Worm (Caenorhabditis elegans) whole organism, L2 larva: Measurements from ENCODE around the gene Y41G9A.10.
A peak's percentile ranks its signal among the peaks of the same experiment; 100 is the strongest.

ENCODE experiments used
- C34F6.9 ChIP-seq: fragments of 150-350 bp; optimal IDR thresholded peaks from 2 replicates; lab custom pipeline; 2014; ENCODE audit warnings: missing biosample characterization, missing genetic modification characterization
- F13H6.1 ChIP-seq: sonication (generic microtip); optimal IDR thresholded peaks from 2 replicates; lab custom pipeline; 2016; ENCODE audit warnings: missing genetic modification characterization, missing compliant biosample characterization
- R02D3.7 ChIP-seq: fragments of 150-350 bp; optimal IDR thresholded peaks from 2 replicates; lab custom pipeline; 2014; ENCODE audit warnings: missing biosample characterization, missing genetic modification characterization
- ZK546.5 ChIP-seq: sonication (generic microtip); optimal IDR thresholded peaks from 2 replicates; lab custom pipeline; 2017; ENCODE audit warnings: missing biosample characterization, missing genetic modification characterization
- alr-1 ChIP-seq: fragments of 150-350 bp; optimal IDR thresholded peaks from 2 replicates; lab custom pipeline; 2014; ENCODE audit warnings: missing biosample characterization, missing genetic modification characterization
- aly-2 ChIP-seq: fragments of 150-350 bp; optimal IDR thresholded peaks from 2 replicates; lab custom pipeline; 2014; ENCODE audit warnings: missing biosample characterization, missing genetic modification characterization
- ama-1 ChIP-seq: fragments of 150-350 bp; optimal IDR thresholded peaks from 2 replicates; lab custom pipeline; 2018; ENCODE audit warnings: inconsistent platforms
- blmp-1 ChIP-seq: sonication (generic microtip); optimal IDR thresholded peaks from 2 replicates; lab custom pipeline; 2017; ENCODE audit warnings: missing genetic modification characterization, mild to moderate bottlenecking, missing compliant biosample characterization, antibody characterized with exemption, moderate library complexity; ENCODE audit not compliant: insufficient read depth
- ceh-16 ChIP-seq: fragments of 150-350 bp; optimal IDR thresholded peaks from 2 replicates; lab custom pipeline; 2014; ENCODE audit warnings: missing biosample characterization, missing genetic modification characterization
- ceh-82 ChIP-seq: fragments of 150-350 bp; optimal IDR thresholded peaks from 2 replicates; lab custom pipeline; 2014; ENCODE audit warnings: missing biosample characterization, missing genetic modification characterization
- crh-2 ChIP-seq: sonication (generic microtip); optimal IDR thresholded peaks from 2 replicates; lab custom pipeline; 2017; ENCODE audit warnings: missing biosample characterization, missing genetic modification characterization
- dmd-4 ChIP-seq: sonication (generic microtip); optimal IDR thresholded peaks from 2 replicates; lab custom pipeline; 2017; ENCODE audit warnings: missing biosample characterization, missing genetic modification characterization
- elt-1 ChIP-seq: fragments of 150-350 bp; optimal IDR thresholded peaks from 2 replicates; lab custom pipeline; 2014; ENCODE audit warnings: missing biosample characterization, missing genetic modification characterization
- fos-1 ChIP-seq: fragments of 150-350 bp; optimal IDR thresholded peaks from 2 replicates; lab custom pipeline; 2014; ENCODE audit warnings: missing biosample characterization, missing genetic modification characterization
- gmeb-1 ChIP-seq: fragments of 150-350 bp; optimal IDR thresholded peaks from 2 replicates; lab custom pipeline; 2014; ENCODE audit warnings: missing biosample characterization, missing genetic modification characterization
- lin-13 ChIP-seq: fragments of 150-350 bp; optimal IDR thresholded peaks from 2 replicates; lab custom pipeline; 2014; ENCODE audit warnings: missing biosample characterization, missing genetic modification reagents, missing genetic modification characterization
- lin-39 ChIP-seq: fragments of 150-350 bp; optimal IDR thresholded peaks from 2 replicates; lab custom pipeline; 2014; ENCODE audit warnings: missing biosample characterization, missing genetic modification reagents, missing genetic modification characterization
- lsy-2 ChIP-seq, 2 experiments: fragments of 150-350 bp in 1 of 2; sonication (generic microtip) in 1 of 2; optimal IDR thresholded peaks; 2 replicates each; lab custom pipeline; 2014 to 2017; ENCODE audit warnings: missing biosample characterization in 2 of 2, missing genetic modification characterization in 2 of 2
- mdl-1 ChIP-seq, 2 experiments: fragments of 150-350 bp in 1 of 2; sonication (generic microtip) in 1 of 2; optimal IDR thresholded peaks; 2 replicates each; lab custom pipeline; 2017; ENCODE audit warnings: missing biosample characterization in 2 of 2, missing genetic modification characterization in 2 of 2
- nhr-12 ChIP-seq: fragments of 150-350 bp; optimal IDR thresholded peaks from 2 replicates; lab custom pipeline; 2014; ENCODE audit warnings: missing biosample characterization, missing genetic modification characterization
- nhr-129 ChIP-seq: fragments of 150-350 bp; optimal IDR thresholded peaks from 2 replicates; lab custom pipeline; 2014; ENCODE audit warnings: missing biosample characterization, missing genetic modification characterization
- nhr-21 ChIP-seq: fragments of 150-350 bp; optimal IDR thresholded peaks from 2 replicates; lab custom pipeline; 2014; ENCODE audit warnings: missing biosample characterization, missing genetic modification characterization
- nhr-23 ChIP-seq: fragments of 150-350 bp; optimal IDR thresholded peaks from 2 replicates; lab custom pipeline; 2014; ENCODE audit warnings: missing biosample characterization, missing genetic modification reagents, missing genetic modification characterization
- nhr-25 ChIP-seq: fragments of 150-350 bp; sonication (generic microtip); optimal IDR thresholded peaks from 3 replicates; lab custom pipeline; 2014; ENCODE audit warnings: missing biosample characterization, missing genetic modification characterization
- nhr-6 ChIP-seq: fragments of 150-350 bp; optimal IDR thresholded peaks from 2 replicates; lab custom pipeline; 2014; ENCODE audit warnings: missing biosample characterization, missing genetic modification characterization
- nhr-77 ChIP-seq: fragments of 150-350 bp; optimal IDR thresholded peaks from 2 replicates; lab custom pipeline; 2014; ENCODE audit warnings: missing biosample characterization, missing genetic modification characterization
- peb-1 ChIP-seq: fragments of 150-350 bp; optimal IDR thresholded peaks from 2 replicates; lab custom pipeline; 2014; ENCODE audit warnings: missing biosample characterization, missing genetic modification characterization
- sem-4 ChIP-seq: fragments of 150-350 bp; optimal IDR thresholded peaks from 2 replicates; lab custom pipeline; 2014; ENCODE audit warnings: missing biosample characterization, missing genetic modification reagents, missing genetic modification characterization
- skn-1 ChIP-seq: sonication (generic microtip); optimal IDR thresholded peaks from 2 replicates; lab custom pipeline; 2017; ENCODE audit warnings: missing biosample characterization, missing genetic modification characterization
- sma-9 ChIP-seq, 2 experiments: fragments of 150-350 bp in 1 of 2; sonication (generic microtip) in 1 of 2; optimal IDR thresholded peaks; 2 replicates each; lab custom pipeline; 2014 to 2016; ENCODE audit warnings: missing genetic modification characterization in 2 of 2, mild to moderate bottlenecking in 1 of 2, missing biosample characterization in 1 of 2, missing compliant biosample characterization in 1 of 2, missing genetic modification reagents in 1 of 2, moderate library complexity in 1 of 2
- snpc-4 ChIP-seq: fragments of 150-350 bp; optimal IDR thresholded peaks from 2 replicates; lab custom pipeline; 2014; ENCODE audit warnings: missing biosample characterization, missing genetic modification characterization
- unc-39 ChIP-seq: fragments of 150-350 bp; optimal IDR thresholded peaks from 2 replicates; lab custom pipeline; 2014; ENCODE audit warnings: missing biosample characterization, missing genetic modification characterization
- unc-55 ChIP-seq: fragments of 150-350 bp; sonication (generic microtip); optimal IDR thresholded peaks from 3 replicates; lab custom pipeline; 2014; ENCODE audit warnings: missing biosample characterization, missing genetic modification reagents, missing genetic modification characterization
- unc-62 ChIP-seq: fragments of 150-350 bp; optimal IDR thresholded peaks from 2 replicates; lab custom pipeline; 2014; ENCODE audit warnings: missing biosample characterization, missing genetic modification reagents, missing genetic modification characterization
- zag-1 ChIP-seq: fragments of 150-350 bp; optimal IDR thresholded peaks from 2 replicates; lab custom pipeline; 2014; ENCODE audit warnings: missing biosample characterization, missing genetic modification characterization
- ztf-1 ChIP-seq: fragments of 200-800 bp; sonication (Bioruptor generic); conservative IDR thresholded peaks from 2 replicates; pipeline ENCODE4 v1.3.6; 2022; ENCODE audit warnings: missing genetic modification characterization, missing compliant biosample characterization
- ztf-11 ChIP-seq: sonication (generic microtip); optimal IDR thresholded peaks from 2 replicates; lab custom pipeline; 2017; ENCODE audit warnings: missing biosample characterization, missing genetic modification characterization
- ztf-4 ChIP-seq: fragments of 150-350 bp; optimal IDR thresholded peaks from 2 replicates; lab custom pipeline; 2014; ENCODE audit warnings: missing biosample characterization, missing genetic modification characterization

Gene Y41G9A.10

ce11 chrX:2945950-2946349, 408 bp downstream of the Y41G9A.10 start:
- TF ChIP-seq zag-1 (tag; lab: Kevin White, UChicago): no peak
- TF ChIP-seq fos-1 (tag; lab: Kevin White, UChicago): no peak
- no peak for TF ChIP-seq ztf-11 (tag; lab: Kevin White, UChicago)
- no peak for TF ChIP-seq nhr-77 (tag; lab: Kevin White, UChicago)
- TF ChIP-seq R02D3.7 (tag; lab: Kevin White, UChicago): no peak
- TF ChIP-seq lin-39 (tag; lab: Kevin White, UChicago): no peak
- TF ChIP-seq F13H6.1 (tag; lab: Kevin White, UChicago): no peak
- no peak for TF ChIP-seq sem-4 (tag; lab: Kevin White, UChicago)
- no peak for TF ChIP-seq nhr-21
- no peak for TF ChIP-seq nhr-129
- TF ChIP-seq ZK546.5 (tag; lab: Kevin White, UChicago): no peak
- TF ChIP-seq unc-62 (GFP tag; lab: Kevin White, UChicago): no peak
- no peak for TF ChIP-seq ama-1 (lab: Kevin White, UChicago)
- no peak for TF ChIP-seq ztf-4
- no peak for TF ChIP-seq nhr-23 (tag; lab: Kevin White, UChicago)
- no peak for TF ChIP-seq mdl-1 (tag; optimal IDR thresholded peaks at IDR 0.05; lab: Kevin White, UChicago)
- no peak for TF ChIP-seq nhr-12
- no peak for TF ChIP-seq nhr-25 (tag; lab: Kevin White, UChicago)

- no peak for TF ChIP-seq ceh-82 (tag; lab: Kevin White, UChicago)
- no peak for TF ChIP-seq snpc-4
- no peak for TF ChIP-seq zag-1 (tag; lab: Kevin White, UChicago)
- TF ChIP-seq R02D3.7 (tag; lab: Kevin White, UChicago): no peak
- no peak for TF ChIP-seq F13H6.1 (tag; lab: Kevin White, UChicago)
- no peak for TF ChIP-seq nhr-12
- no peak for TF ChIP-seq ztf-1 (GFP tag; lab: Robert Waterston, UW)
- TF ChIP-seq blmp-1: no peak
- no peak for TF ChIP-seq ama-1 (lab: Kevin White, UChicago)
Measured at ce11 chrX:2943611-2944010, 2.7 kb downstream of the Y41G9A.10 start.

- peak; percentile 71 for TF ChIP-seq snpc-4
- no peak for TF ChIP-seq peb-1 (tag; lab: Kevin White, UChicago)
Measured at ce11 chrX:2942327-2942726, 4.0 kb downstream of the Y41G9A.10 start.

ce11 chrX:2940572-2940971, 5.8 kb downstream of the Y41G9A.10 start, which contains the start of gene pfk-1.1:
TSS of gene pfk-1.1 (plus strand) at chrX:2940872.
- TF ChIP-seq crh-2 (no peak), lin-39 (tag; lab: Kevin White, UChicago) (no peak), F13H6.1 (tag; lab: Kevin White, UChicago) (no peak), unc-39 (tag; lab: Kevin White, UChicago) (no peak), ztf-11 (tag; lab: Kevin White, UChicago) (no peak), sma-9 (GFP tag; optimal IDR thresholded peaks at IDR 0.05; lab: Kevin White, UChicago) (no peak), sma-9 (tag; optimal IDR thresholded peaks at IDR 0.05; lab: Kevin White, UChicago) (no peak), nhr-23 (tag; lab: Kevin White, UChicago) (no peak), C34F6.9 (tag; lab: Kevin White, UChicago) (no peak), lsy-2 (tag; optimal IDR thresholded peaks at IDR 0.05; lab: Kevin White, UChicago) (no peak), skn-1 (no peak), aly-2 (tag; lab: Kevin White, UChicago) (no peak), dmd-4 (no peak), alr-1 (tag; lab: Kevin White, UChicago) (no peak), snpc-4 (no peak), fos-1 (tag; lab: Kevin White, UChicago) (no peak), zag-1 (tag; lab: Kevin White, UChicago) (no peak), ceh-82 (tag; lab: Kevin White, UChicago) (no peak), lin-13 (GFP tag; lab: Kevin White, UChicago) (no peak), gmeb-1 (tag; lab: Kevin White, UChicago) (no peak), ZK546.5 (tag; lab: Kevin White, UChicago) (no peak)
- TF ChIP-seq, all 48 proteins: peak for 0

- TF ChIP-seq crh-2 (peak; percentile 28), elt-1 (tag; lab: Kevin White, UChicago) (no peak), nhr-23 (tag; lab: Kevin White, UChicago) (no peak), nhr-129 (peak; percentile 33), unc-62 (GFP tag; lab: Kevin White, UChicago) (no peak), C34F6.9 (tag; lab: Kevin White, UChicago) (peak; percentile 12), F13H6.1 (tag; lab: Kevin White, UChicago) (peak; percentile 9), alr-1 (tag; lab: Kevin White, UChicago) (no peak), unc-55 (GFP tag; lab: Kevin White, UChicago) (peak; percentile 24), lsy-2 (tag; optimal IDR thresholded peaks at IDR 0.05; lab: Kevin White, UChicago) (peak in 1 of 2 experiments; percentile 12), ceh-16 (tag; lab: Kevin White, UChicago) (no peak), nhr-6 (tag; lab: Kevin White, UChicago) (no peak), dmd-4 (no peak), zag-1 (tag; lab: Kevin White, UChicago) (peak; percentile 18), ztf-4 (no peak)
Measured at ce11 chrX:2939526-2939925, 6.8 kb downstream of the Y41G9A.10 start.
